Worm (Caenorhabditis elegans) whole organism, L1 larva: ENCODE data around the gene C50E3.13.

Experiments used
- C16A3.4 ChIP-seq: fragments of 150-350 bp; optimal IDR thresholded peaks from 2 replicates; lab custom pipeline; 2014; ENCODE audit warnings: missing biosample characterization, missing genetic modification characterization
- aha-1 ChIP-seq: fragments of 150-350 bp; optimal IDR thresholded peaks from 2 replicates; lab custom pipeline; 2014; ENCODE audit warnings: missing biosample characterization, missing genetic modification characterization
- alr-1 ChIP-seq: fragments of 200-800 bp; sonication (Bioruptor generic); optimal IDR thresholded peaks from 2 replicates; lab custom pipeline; 2018; ENCODE audit warnings: borderline replicate concordance, mild to moderate bottlenecking, missing genetic modification characterization, missing compliant biosample characterization
- aly-2 ChIP-seq: fragments of 150-350 bp; optimal IDR thresholded peaks from 2 replicates; lab custom pipeline; 2014; ENCODE audit warnings: missing biosample characterization, missing genetic modification characterization
- ama-1 ChIP-seq: fragments of 150-350 bp; optimal IDR thresholded peaks from 2 replicates; lab custom pipeline; 2014
- ceh-63 ChIP-seq: fragments of 200-800 bp; sonication (Bioruptor generic); optimal IDR thresholded peaks from 2 replicates; lab custom pipeline; 2018; ENCODE audit warnings: mild to moderate bottlenecking, missing genetic modification characterization, missing compliant biosample characterization
- ceh-8 ChIP-seq: fragments of 200-800 bp; sonication (Bioruptor generic); optimal IDR thresholded peaks from 2 replicates; lab custom pipeline; 2018; ENCODE audit warnings: mild to moderate bottlenecking, missing genetic modification characterization, moderate library complexity, missing compliant biosample characterization
- ceh-82 ChIP-seq, 3 experiments: fragments of 150-350 bp in 1 of 3; sonication (generic microtip) in 2 of 3; optimal IDR thresholded peaks; 2 replicates each; lab custom pipeline; 2014 to 2017; ENCODE audit warnings: missing biosample characterization in 3 of 3, missing genetic modification characterization in 3 of 3
- ceh-90 ChIP-seq: sonication (generic microtip); optimal IDR thresholded peaks from 2 replicates; lab custom pipeline; 2016; ENCODE audit warnings: missing genetic modification characterization, missing compliant biosample characterization
- dsc-1 ChIP-seq: sonication (generic microtip); optimal IDR thresholded peaks from 2 replicates; lab custom pipeline; 2016; ENCODE audit warnings: mild to moderate bottlenecking, missing genetic modification characterization, missing compliant biosample characterization
- efl-1 ChIP-seq, 4 experiments: fragments of 150-350 bp; optimal IDR thresholded peaks in 3 of 4; peaks in 1 of 4; 1 replicate in 1 of 4; 2 replicates in 3 of 4; lab custom pipeline; 2014; ENCODE audit warnings: missing biosample characterization in 2 of 4, missing genetic modification characterization in 2 of 4, missing genetic modification reagents in 2 of 4
- efl-3 ChIP-seq: fragments of 200-800 bp; sonication (Bioruptor generic); optimal IDR thresholded peaks from 2 replicates; lab custom pipeline; 2018; ENCODE audit warnings: mild to moderate bottlenecking, missing genetic modification characterization, missing compliant biosample characterization
- elt-2 ChIP-seq: sonication (generic microtip); optimal IDR thresholded peaks from 2 replicates; lab custom pipeline; 2016; ENCODE audit warnings: missing genetic modification characterization, mild to moderate bottlenecking, inconsistent platforms, missing compliant biosample characterization, missing genetic modification reagents
- hlh-17 ChIP-seq: fragments of 200-800 bp; sonication (Bioruptor generic); optimal IDR thresholded peaks from 2 replicates; lab custom pipeline; 2018; ENCODE audit warnings: missing genetic modification characterization, mild to moderate bottlenecking, missing compliant biosample characterization, moderate library complexity, borderline replicate concordance
- hlh-4 ChIP-seq: sonication (generic microtip); optimal IDR thresholded peaks from 2 replicates; lab custom pipeline; 2016; ENCODE audit warnings: mild to moderate bottlenecking, missing genetic modification characterization, missing compliant biosample characterization
- hpl-2 ChIP-seq: fragments of 150-350 bp; optimal IDR thresholded peaks from 2 replicates; lab custom pipeline; 2014; ENCODE audit warnings: missing biosample characterization, missing genetic modification reagents, missing genetic modification characterization
- irx-1 ChIP-seq: sonication (generic microtip); optimal IDR thresholded peaks from 2 replicates; lab custom pipeline; 2016; ENCODE audit warnings: missing genetic modification characterization, missing compliant biosample characterization
- jun-1 ChIP-seq: fragments of 150-350 bp; optimal IDR thresholded peaks from 2 replicates; lab custom pipeline; 2014; ENCODE audit warnings: missing biosample characterization, missing genetic modification reagents, missing genetic modification characterization
- lin-15B ChIP-seq: fragments of 150-350 bp; sonication (generic microtip); optimal IDR thresholded peaks from 3 replicates; lab custom pipeline; 2014; ENCODE audit warnings: missing biosample characterization, missing genetic modification characterization
- lin-35 ChIP-seq, 2 experiments: fragments of 150-350 bp; optimal IDR thresholded peaks; 2 replicates each; lab custom pipeline; 2014; ENCODE audit warnings: missing biosample characterization in 2 of 2, missing genetic modification characterization in 2 of 2, missing genetic modification reagents in 2 of 2
- lir-3 ChIP-seq: sonication (generic microtip); optimal IDR thresholded peaks from 2 replicates; lab custom pipeline; 2016; ENCODE audit warnings: mild to moderate bottlenecking, missing genetic modification characterization, moderate library complexity, missing compliant biosample characterization; ENCODE audit not compliant: poor library complexity
- lsy-2 ChIP-seq, 2 experiments: fragments of 150-350 bp; optimal IDR thresholded peaks; 2 replicates each; lab custom pipeline; 2014; ENCODE audit warnings: missing biosample characterization in 2 of 2, missing genetic modification characterization in 2 of 2
- mab-9 ChIP-seq: fragments of 200-800 bp; sonication (Bioruptor generic); IDR thresholded peaks from 2 replicates; pipeline ENCODE4 v1.3.6; 2022; ENCODE audit warnings: missing genetic modification reagents, missing genetic modification characterization, missing compliant biosample characterization
- mdl-1 ChIP-seq, 2 experiments: fragments of 150-350 bp; optimal IDR thresholded peaks; 2 replicates each; lab custom pipeline; 2014 to 2017; ENCODE audit warnings: missing biosample characterization in 2 of 2, missing genetic modification characterization in 2 of 2, inconsistent platforms in 1 of 2
- mef-2 ChIP-seq: fragments of 150-350 bp; optimal IDR thresholded peaks from 2 replicates; lab custom pipeline; 2014; ENCODE audit warnings: missing biosample characterization, missing genetic modification characterization
- nhr-19 ChIP-seq: fragments of 200-800 bp; sonication (Bioruptor generic); conservative IDR thresholded peaks from 2 replicates; pipeline ENCODE4 v1.3.6; 2022; ENCODE audit warnings: missing genetic modification characterization, missing compliant biosample characterization
- nhr-71 ChIP-seq: sonication (generic microtip); optimal IDR thresholded peaks from 2 replicates; lab custom pipeline; 2016; ENCODE audit warnings: mild to moderate bottlenecking, missing genetic modification characterization, moderate library complexity, missing compliant biosample characterization
- nhr-85 ChIP-seq: sonication (generic microtip); peaks from one replicate; lab custom pipeline; 2016; ENCODE audit warnings: missing genetic modification characterization, inconsistent platforms, missing compliant biosample characterization
- nhr-90 ChIP-seq: sonication (generic microtip); optimal IDR thresholded peaks from 2 replicates; lab custom pipeline; 2016; ENCODE audit warnings: mild to moderate bottlenecking, missing genetic modification characterization, missing compliant biosample characterization; ENCODE audit not compliant: poor library complexity
- pax-3 ChIP-seq: fragments of 200-800 bp; sonication (Bioruptor generic); optimal IDR thresholded peaks from 2 replicates; lab custom pipeline; 2018; ENCODE audit warnings: mild to moderate bottlenecking, missing genetic modification characterization, moderate library complexity, missing compliant biosample characterization
- snpc-4 ChIP-seq: fragments of 150-350 bp; optimal IDR thresholded peaks from 2 replicates; lab custom pipeline; 2014; ENCODE audit warnings: missing biosample characterization, missing genetic modification characterization
- snu-23 ChIP-seq: sonication (generic microtip); optimal IDR thresholded peaks from 2 replicates; lab custom pipeline; 2016; ENCODE audit warnings: missing genetic modification characterization, missing compliant biosample characterization
- unc-30 ChIP-seq: sonication (generic microtip); optimal IDR thresholded peaks from 2 replicates; lab custom pipeline; 2017; ENCODE audit warnings: missing biosample characterization, missing genetic modification characterization
- unc-62 ChIP-seq: fragments of 150-350 bp; optimal IDR thresholded peaks from 2 replicates; lab custom pipeline; 2014; ENCODE audit warnings: missing biosample characterization, missing genetic modification reagents, missing genetic modification characterization

The C50E3.13 gene

ce11 chrV:7612044-7612443, 12.0 kb downstream of the C50E3.13 start, which contains the start of gene clec-215:
TSS of gene clec-215 (plus strand) at chrV:7612344.
- no peak for TF ChIP-seq ceh-8 (GFP tag; lab: Kevin White, UChicago)
- TF ChIP-seq, all 84 proteins: peak for 0

DNA sequence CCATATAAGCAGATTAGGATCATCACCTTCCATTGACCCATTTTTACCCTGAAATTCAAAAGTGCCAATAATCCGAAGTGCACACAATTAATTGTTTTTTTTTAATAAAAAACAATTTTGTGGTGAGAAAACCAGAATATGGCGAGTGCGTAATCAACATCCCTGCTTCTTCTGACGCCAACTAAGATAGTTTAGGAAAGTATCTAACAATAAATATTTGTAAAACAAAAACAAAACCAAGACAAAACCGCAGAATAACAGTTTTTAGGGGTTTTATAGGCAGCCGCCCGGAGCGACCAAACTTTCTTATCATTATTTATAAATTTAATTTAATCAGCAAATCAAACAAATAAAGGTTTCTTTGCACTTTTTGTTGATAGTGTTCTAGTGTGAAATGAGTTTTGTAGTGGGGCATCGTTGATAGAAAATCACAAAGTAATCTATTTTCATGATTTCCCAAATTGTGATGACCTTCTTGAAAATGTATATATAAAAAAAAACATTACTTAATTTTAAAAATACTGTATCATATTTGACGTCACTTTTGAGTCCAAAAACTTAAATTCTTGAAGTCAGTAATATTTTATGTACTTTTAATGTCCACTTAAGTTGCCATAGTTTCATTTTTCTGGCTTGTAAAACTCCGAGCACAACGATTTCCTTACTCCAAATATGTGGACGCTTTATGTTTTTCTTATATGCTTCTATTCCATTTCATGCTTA, 14.2 kb downstream of the C50E3.13 start, which contains the start of the genes folt-3 and clec-214:
Gene folt-3, minus strand, starts transcription at position 51 of the 723 bp plus-strand sequence.
Gene clec-214, plus strand, starts transcription at position 673 of the 723 bp plus-strand sequence.
- TF ChIP-seq aly-2 (tag; lab: Kevin White, UChicago) (no peak), elt-2 (tag; lab: Kevin White, UChicago) (peak; percentile 32)

DNA sequence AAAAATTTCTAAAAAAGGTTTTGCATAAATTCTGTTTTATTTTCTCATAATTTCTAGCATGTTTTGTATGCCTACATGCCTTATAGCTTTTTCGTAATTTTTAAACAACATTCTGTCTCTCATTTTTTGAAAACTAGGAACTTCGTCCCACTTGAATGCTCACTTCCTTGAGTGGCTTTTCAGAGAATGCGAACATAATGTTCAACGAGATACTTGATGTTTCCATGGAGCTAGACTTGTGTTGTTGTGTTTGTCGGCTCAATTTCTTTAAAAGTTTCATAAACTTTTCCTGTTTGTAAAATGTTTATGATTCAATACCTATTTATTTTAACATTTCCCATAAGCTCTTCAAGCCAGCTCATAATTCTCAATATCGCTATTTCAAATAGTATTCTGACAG, 19.2 kb downstream of the C50E3.13 start, which contains the start of gene clec-213:
Gene clec-213, plus strand, starts transcription at position 301 of the 400 bp plus-strand sequence.
- no peak for TF ChIP-seq nhr-71 (tag; lab: Kevin White, UChicago)
- TF ChIP-seq hlh-4 (tag; lab: Kevin White, UChicago), result no peak
- no peak for TF ChIP-seq alr-1 (tag; lab: Kevin White, UChicago)
- TF ChIP-seq lsy-2 (tag; optimal IDR thresholded peaks at IDR 0.05; lab: Kevin White, UChicago), result no peak
- no peak for TF ChIP-seq ceh-90 (tag; lab: Kevin White, UChicago)
- TF ChIP-seq lin-35 (GFP tag; optimal IDR thresholded peaks at IDR 0.05; lab: Kevin White, UChicago), result no peak
- no peak for TF ChIP-seq nhr-90 (tag; lab: Kevin White, UChicago)
- TF ChIP-seq hlh-17, result no peak
- no peak for TF ChIP-seq ceh-63 (GFP tag; lab: Kevin White, UChicago)
- TF ChIP-seq snu-23 (GFP tag; lab: Kevin White, UChicago), result no peak
- no peak for TF ChIP-seq efl-3 (GFP tag; lab: Kevin White, UChicago)
- TF ChIP-seq aha-1 (tag; lab: Kevin White, UChicago), result no peak
- TF ChIP-seq pax-3, result no peak
- TF ChIP-seq lir-3 (tag; lab: Kevin White, UChicago), result no peak
- no peak for TF ChIP-seq unc-30 (tag; lab: Kevin White, UChicago)
- TF ChIP-seq nhr-19 (GFP tag; lab: Robert Waterston, UW), result no peak
- no peak for TF ChIP-seq ceh-82 (tag; optimal IDR thresholded peaks at IDR 0.05; lab: Kevin White, UChicago)

ce11 chrV:7603404-7603803, 20.6 kb downstream of the C50E3.13 start, which contains the start of gene C50E3.11:
TSS of gene C50E3.11 (minus strand) at chrV:7603486.
- no peak for TF ChIP-seq alr-1 (tag; lab: Kevin White, UChicago)
- TF ChIP-seq ama-1 (lab: Kevin White, UChicago), result no peak
- TF ChIP-seq mab-9 (GFP tag; lab: Robert Waterston, UW), result no peak
- no peak for TF ChIP-seq pax-3
- no peak for TF ChIP-seq lin-15B (tag; lab: Kevin White, UChicago)
- no peak for TF ChIP-seq unc-62 (GFP tag; lab: Kevin White, UChicago)
- no peak for TF ChIP-seq irx-1
- TF ChIP-seq mdl-1 (tag; optimal IDR thresholded peaks at IDR 0.05; lab: Kevin White, UChicago), result no peak
- TF ChIP-seq dsc-1 (tag; lab: Kevin White, UChicago), result no peak
- TF ChIP-seq C16A3.4 (tag; lab: Kevin White, UChicago), result no peak
- no peak for TF ChIP-seq nhr-85 (tag; lab: Kevin White, UChicago)
- no peak for TF ChIP-seq snu-23 (GFP tag; lab: Kevin White, UChicago)
- TF ChIP-seq efl-1 (optimal IDR thresholded peaks at IDR 0.05; lab: Kevin White, UChicago), result no peak
- TF ChIP-seq efl-1 (GFP tag; optimal IDR thresholded peaks at IDR 0.05 in 1 of 2; lab: Kevin White, UChicago), result no peak
- TF ChIP-seq snpc-4 (tag; lab: Kevin White, UChicago), result no peak
- no peak for TF ChIP-seq mef-2 (tag; lab: Kevin White, UChicago)
- no peak for TF ChIP-seq jun-1
- no peak for TF ChIP-seq hpl-2 (GFP tag; lab: Kevin White, UChicago)
